Worm (Caenorhabditis elegans): ENCODE results near the gene R08A2.2.

DNA sequence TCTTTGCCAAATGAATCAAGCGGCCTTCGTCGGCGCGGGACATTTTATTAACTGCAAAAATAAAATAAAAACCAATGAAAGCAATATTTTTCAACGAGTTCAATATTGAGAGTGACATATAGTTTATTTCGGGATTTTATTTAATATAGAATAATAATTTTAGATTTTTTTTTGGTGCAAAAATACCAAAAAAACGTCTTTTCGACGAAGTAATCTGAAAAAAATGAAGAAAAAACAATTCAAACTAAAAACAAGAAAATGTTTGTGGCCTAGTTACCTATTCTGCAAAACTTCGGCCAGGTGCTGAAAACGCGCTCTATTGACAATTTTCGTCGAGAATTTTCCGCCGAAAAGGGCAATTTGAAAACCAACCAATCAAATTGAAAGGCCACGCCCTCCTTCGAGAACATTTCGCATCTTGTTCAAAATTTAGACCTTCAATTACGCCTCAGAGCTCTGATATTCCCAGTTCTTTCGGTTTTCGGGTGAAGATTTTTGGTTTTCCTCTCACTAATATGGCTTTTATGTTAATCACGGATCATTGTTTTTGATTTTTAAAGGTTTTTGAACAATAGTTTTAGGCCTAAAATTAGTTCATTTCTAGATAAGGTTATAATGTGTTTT lies 30.0 kb downstream of the R08A2.2 start, which contains the start of gene C47E8.4:
- TF ChIP-seq nhr-12 (tag; optimal IDR thresholded peaks at IDR 0.05), result no peak
- TF ChIP-seq lin-13 (tag; optimal IDR thresholded peaks at IDR 0.05), result peak; percentile 98
- TF ChIP-seq bed-3 (GFP tag; optimal IDR thresholded peaks at IDR 0.05), result peak; percentile 56
- TF ChIP-seq unc-62 (GFP tag; optimal IDR thresholded peaks at IDR 0.05), result peak; percentile 92
- TF ChIP-seq hlh-1 (tag; optimal IDR thresholded peaks at IDR 0.05), result peak; percentile 72
- TF ChIP-seq pha-4 (tag; optimal IDR thresholded peaks at IDR 0.05), result peak; percentile 97
- peak; percentile 62 for TF ChIP-seq nhr-2 (tag; optimal IDR thresholded peaks at IDR 0.05)
- peak; percentile 0 for TF ChIP-seq blmp-1 (tag; optimal IDR thresholded peaks at IDR 0.05)
- TF ChIP-seq ztf-11 (tag; optimal IDR thresholded peaks at IDR 0.05), result peak; percentile 36
- TF ChIP-seq snpc-4 (tag; optimal IDR thresholded peaks at IDR 0.05), result no peak
